Worm (Caenorhabditis elegans) whole organism, early embryonic: ENCODE results near the gene F43E2.1.

Experiments used
- B0310.2 ChIP-seq: sonication (generic microtip); optimal IDR thresholded peaks from 2 replicates; lab custom pipeline; 2016; ENCODE audit warnings: mild to moderate bottlenecking, missing genetic modification characterization, missing compliant biosample characterization
- flt-1 ChIP-seq: fragments of 200-800 bp; sonication (Bioruptor generic); IDR thresholded peaks from 2 replicates; pipeline ENCODE4 v1.3.6; 2022; ENCODE audit warnings: missing genetic modification characterization, missing compliant biosample characterization
- sea-1 ChIP-seq: fragments of 200-800 bp; sonication (Bioruptor generic); conservative IDR thresholded peaks from 2 replicates; pipeline ENCODE4 v1.3.6; 2022; ENCODE audit warnings: missing genetic modification characterization, missing compliant biosample characterization
- tbx-37 ChIP-seq: fragments of 200-800 bp; sonication (Bioruptor generic); conservative IDR thresholded peaks from 2 replicates; pipeline ENCODE4 v1.3.6; 2022; ENCODE audit warnings: missing genetic modification reagents, missing genetic modification characterization, missing compliant biosample characterization

F43E2.1 gene

DNA sequence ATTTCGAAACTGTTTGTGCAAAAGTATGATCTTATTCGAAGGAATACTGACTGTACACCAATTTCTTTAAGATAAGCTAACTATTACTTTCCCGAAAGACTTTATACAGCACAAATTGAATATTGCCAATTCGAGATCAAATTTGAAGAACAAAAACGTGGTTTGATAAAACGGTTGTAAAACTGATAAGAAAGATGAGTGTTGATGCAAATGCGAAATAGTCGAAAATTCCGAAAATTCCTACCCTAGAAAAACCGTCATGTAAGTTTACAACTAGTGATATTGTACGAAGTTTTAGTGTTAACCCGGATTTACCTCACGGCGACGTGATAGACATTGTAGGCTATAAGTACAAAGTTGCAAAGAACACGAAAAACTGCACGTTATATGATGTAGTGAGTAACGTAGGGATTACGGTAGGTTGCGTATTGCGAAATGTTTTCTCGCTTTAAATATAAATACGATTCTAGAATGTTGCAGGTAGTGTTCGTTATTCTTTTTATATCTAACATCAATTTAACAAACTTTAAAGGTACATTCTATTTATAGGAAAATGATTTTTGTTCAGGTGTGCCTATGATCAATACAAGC, 45.8 kb downstream of the F43E2.1 start:
- no peak for TF ChIP-seq flt-1 (GFP tag; lab: Robert Waterston, UW)
- no peak for TF ChIP-seq tbx-37 (GFP tag; lab: Robert Waterston, UW)
- no peak for TF ChIP-seq B0310.2 (tag; lab: Kevin White, UChicago)
- TF ChIP-seq sea-1 (GFP tag; lab: Robert Waterston, UW) = no peak
